Worm (Caenorhabditis elegans): ENCODE data around the gene cpsf-3.

cpsf-3 gene

ce11 chrIV:13323823-13324359 lies 41.2 kb upstream of the cpsf-3 start, which contains the start of gene fat-2:
TSS of gene fat-2 (plus strand) at chrIV:13323873.
- TF ChIP-seq nhr-2 (tag; optimal IDR thresholded peaks at IDR 0.05) (no peak), ces-1 (GFP tag; optimal IDR thresholded peaks at IDR 0.05) (no peak), nhr-12 (tag; optimal IDR thresholded peaks at IDR 0.05) (no peak), unc-120 (tag; optimal IDR thresholded peaks at IDR 0.05; ENCODE audit: poor library complexity, severe bottlenecking) (no peak), bed-3 (GFP tag; optimal IDR thresholded peaks at IDR 0.05) (no peak), sem-2 (GFP tag; optimal IDR thresholded peaks at IDR 0.05) (no peak), ceh-83 (GFP tag; optimal IDR thresholded peaks at IDR 0.05) (no peak), mls-2 (tag; optimal IDR thresholded peaks at IDR 0.05) (no peak), elt-1 (tag; optimal IDR thresholded peaks at IDR 0.05; ENCODE audit: borderline replicate concordance, insufficient read depth) (no peak), nhr-237 (tag; optimal IDR thresholded peaks at IDR 0.05) (no peak), lsy-2 (tag; optimal IDR thresholded peaks at IDR 0.05) (no peak), flh-1 (GFP tag; optimal IDR thresholded peaks at IDR 0.05) (no peak)

- TF ChIP-seq cnd-1 (tag; optimal IDR thresholded peaks at IDR 0.05), result no peak
Measured at ce11 chrIV:13322429-13322828, 39.8 kb upstream of the cpsf-3 start.

ce11 chrIV:13319886-13320650 lies 37.4 kb upstream of the cpsf-3 start:
- TF ChIP-seq blmp-1 (tag; optimal IDR thresholded peaks at IDR 0.05) (no peak), ceh-39 (tag; optimal IDR thresholded peaks at IDR 0.05) (no peak), lin-13 (tag; optimal IDR thresholded peaks at IDR 0.05) (no peak), mep-1 (tag; optimal IDR thresholded peaks at IDR 0.05) (no peak), cnd-1 (tag; optimal IDR thresholded peaks at IDR 0.05) (no peak), pha-4 (tag; optimal IDR thresholded peaks at IDR 0.05) (no peak), bed-3 (GFP tag; optimal IDR thresholded peaks at IDR 0.05) (no peak), unc-62 (GFP tag; optimal IDR thresholded peaks at IDR 0.05) (no peak), lin-32 (GFP tag; optimal IDR thresholded peaks at IDR 0.05) (no peak), elt-3 (tag; optimal IDR thresholded peaks at IDR 0.05) (no peak), unc-120 (tag; optimal IDR thresholded peaks at IDR 0.05; ENCODE audit: poor library complexity, severe bottlenecking) (no peak)

ce11 chrIV:13318773-13319172 lies 36.1 kb upstream of the cpsf-3 start:
- no peak for TF ChIP-seq M03D4.4 (tag; optimal IDR thresholded peaks at IDR 0.05)
- no peak for TF ChIP-seq ceh-39 (tag; optimal IDR thresholded peaks at IDR 0.05)
- no peak for TF ChIP-seq ztf-11 (tag; optimal IDR thresholded peaks at IDR 0.05)
- TF ChIP-seq lsy-2 (tag; optimal IDR thresholded peaks at IDR 0.05), result no peak
- no peak for TF ChIP-seq sptf-1 (tag; optimal IDR thresholded peaks at IDR 0.05)
- TF ChIP-seq unc-39 (tag; optimal IDR thresholded peaks at IDR 0.05), result no peak
- no peak for TF ChIP-seq lin-32 (GFP tag; optimal IDR thresholded peaks at IDR 0.05)
- no peak for TF ChIP-seq unc-62 (GFP tag; optimal IDR thresholded peaks at IDR 0.05)
- TF ChIP-seq sem-2 (GFP tag; optimal IDR thresholded peaks at IDR 0.05), result no peak
- no peak for TF ChIP-seq hlh-1 (tag; optimal IDR thresholded peaks at IDR 0.05)
- no peak for TF ChIP-seq mls-2 (tag; optimal IDR thresholded peaks at IDR 0.05)
- TF ChIP-seq flh-1 (GFP tag; optimal IDR thresholded peaks at IDR 0.05), result no peak

- TF ChIP-seq ceh-39 (tag; optimal IDR thresholded peaks at IDR 0.05) (no peak), nhr-12 (tag; optimal IDR thresholded peaks at IDR 0.05) (no peak), snpc-4 (tag; optimal IDR thresholded peaks at IDR 0.05) (no peak), lsy-2 (tag; optimal IDR thresholded peaks at IDR 0.05) (no peak), nhr-28 (tag; optimal IDR thresholded peaks at IDR 0.05) (no peak), ham-2 (GFP tag; optimal IDR thresholded peaks at IDR 0.05) (no peak), mab-5 (tag; optimal IDR thresholded peaks at IDR 0.05) (no peak), elt-1 (tag; optimal IDR thresholded peaks at IDR 0.05; ENCODE audit: borderline replicate concordance, insufficient read depth) (no peak), bed-3 (GFP tag; optimal IDR thresholded peaks at IDR 0.05) (no peak), sptf-1 (tag; optimal IDR thresholded peaks at IDR 0.05) (no peak), zip-8 (tag; optimal IDR thresholded peaks at IDR 0.05) (no peak)
Measured at ce11 chrIV:13315344-13315743, 32.7 kb upstream of the cpsf-3 start, which contains the start of gene fat-1. TSS of gene fat-1 (plus strand) at chrIV:13315644.

Data from whole organism, mixed stage, embryonic.